Worm (Caenorhabditis elegans): ENCODE measurements around the gene Y20C6A.4.

- TF ChIP-seq ama-1 (optimal IDR thresholded peaks at IDR 0.05) (no peak), flt-1 (GFP tag; IDR thresholded peaks at IDR 0.05) (no peak), tbx-37 (GFP tag; conservative IDR thresholded peaks at IDR 0.05) (no peak), B0310.2 (tag; optimal IDR thresholded peaks at IDR 0.05) (no peak), hnd-1 (tag; optimal IDR thresholded peaks at IDR 0.05) (no peak), F13C5.2 (tag; optimal IDR thresholded peaks at IDR 0.05) (no peak), hmbx-1 (tag; optimal IDR thresholded peaks at IDR 0.05) (no peak), sea-1 (GFP tag; conservative IDR thresholded peaks at IDR 0.05) (no peak), scrt-1 (GFP tag; IDR thresholded peaks at IDR 0.05) (no peak), tra-4 (tag; optimal IDR thresholded peaks at IDR 0.05) (no peak), aly-1 (tag; optimal IDR thresholded peaks at IDR 0.05) (no peak), hmg-4 (GFP tag; optimal IDR thresholded peaks at IDR 0.05) (no peak)
Observed at ce11 chrV:17376639-17377038, 3.4 kb upstream of the Y20C6A.4 start, which contains the start of gene Y20C6A.1.

All from whole organism, early embryonic.